Fruit fly (Drosophila melanogaster): Measurements from ENCODE around the gene mRpL49.

The mRpL49 gene

dm6 chrX:12891322-12892159 lies 15.4 kb upstream of the mRpL49 start (continued):
- no peak for TF ChIP-seq Hr38 (GFP tag; optimal IDR thresholded peaks at IDR 0.05)
- no peak for TF ChIP-seq Eip93F (GFP tag; optimal IDR thresholded peaks at IDR 0.05)
- peak; percentile 61 for TF ChIP-seq Met (GFP tag; optimal IDR thresholded peaks at IDR 0.05)
- TF ChIP-seq salr (GFP tag; optimal IDR thresholded peaks at IDR 0.05), result peak; percentile 17 to 59
- peak; percentile 74 for TF ChIP-seq CG10669 (GFP tag; optimal IDR thresholded peaks at IDR 0.05)
- TF ChIP-seq CG8119 (GFP tag; IDR thresholded peaks at IDR 0.05), result peak; percentile 71
- TF ChIP-seq eg (GFP tag; IDR thresholded peaks at IDR 0.05), result no peak
- TF ChIP-seq CG8319 (GFP tag; optimal IDR thresholded peaks at IDR 0.05), result peak; percentile 43
- peak; percentile 62 for TF ChIP-seq Hr4 (GFP tag; optimal IDR thresholded peaks at IDR 0.05)
- peak; percentile 95 for TF ChIP-seq Eip78C (GFP tag)

dm6 chrX:12893969-12894368 lies 12.9 kb upstream of the mRpL49 start:
- TF ChIP-seq lz (GFP tag; optimal IDR thresholded peaks at IDR 0.05) (no peak), svp (GFP tag) (peak; percentile 60)

dm6 chrX:12895114-12895723 lies 11.7 kb upstream of the mRpL49 start:
- no peak for TF ChIP-seq achi (GFP tag; optimal IDR thresholded peaks at IDR 0.05)
- peak; percentile 23 for TF ChIP-seq Hr39 (GFP tag; optimal IDR thresholded peaks at IDR 0.05)
- no peak for TF ChIP-seq spab (GFP tag; optimal IDR thresholded peaks at IDR 0.05)
- TF ChIP-seq CG8632 (GFP tag; optimal IDR thresholded peaks at IDR 0.05), result no peak
- TF ChIP-seq CG6276 (GFP tag; optimal IDR thresholded peaks at IDR 0.05), result peak; percentile 18
- peak; percentile 42 for TF ChIP-seq Met (GFP tag; optimal IDR thresholded peaks at IDR 0.05)
- peak; percentile 35 for TF ChIP-seq vri (GFP tag; optimal IDR thresholded peaks at IDR 0.05)
- peak; percentile 23 for TF ChIP-seq CG6808 (GFP tag; optimal IDR thresholded peaks at IDR 0.05)
- TF ChIP-seq topi (GFP tag; optimal IDR thresholded peaks at IDR 0.05), result peak; percentile 41
- no peak for TF ChIP-seq net (GFP tag; optimal IDR thresholded peaks at IDR 0.05)
- peak; percentile 77 for TF ChIP-seq Eip78C (GFP tag)
- no peak for TF ChIP-seq Ets21C (GFP tag; optimal IDR thresholded peaks at IDR 0.05)
- TF ChIP-seq Ets96B (tag; optimal IDR thresholded peaks at IDR 0.05), result no peak
- TF ChIP-seq CG3032 (tag; optimal IDR thresholded peaks at IDR 0.05), result no peak
- no peak for TF ChIP-seq CG9139 (GFP tag; optimal IDR thresholded peaks at IDR 0.05)
- no peak for TF ChIP-seq CG7368 (GFP tag; optimal IDR thresholded peaks at IDR 0.05)
- peak; percentile 24 to 47 for TF ChIP-seq ss (GFP tag; optimal IDR thresholded peaks at IDR 0.05)
- peak; percentile 32 for TF ChIP-seq CG31627 (GFP tag; optimal IDR thresholded peaks at IDR 0.05)
- no peak for TF ChIP-seq Sox15 (GFP tag; optimal IDR thresholded peaks at IDR 0.05)
- peak; percentile 5 for TF ChIP-seq CG34406 (GFP tag; optimal IDR thresholded peaks at IDR 0.05)
- TF ChIP-seq svp (GFP tag), result peak; percentile 83
- no peak for TF ChIP-seq CG3919 (GFP tag; optimal IDR thresholded peaks at IDR 0.05)
- TF ChIP-seq Sox102F (GFP tag; optimal IDR thresholded peaks at IDR 0.05), result peak; percentile 25
- TF ChIP-seq CG15336 (GFP tag; IDR thresholded peaks at IDR 0.05), result 0 out of 2 replicates have a peak, but pooled peaks have one; percentile 8
- peak; percentile 42 for TF ChIP-seq Eip93F (GFP tag; optimal IDR thresholded peaks at IDR 0.05)
- TF ChIP-seq CG10669 (GFP tag; optimal IDR thresholded peaks at IDR 0.05), result no peak
- TF ChIP-seq fd85E (GFP tag; optimal IDR thresholded peaks at IDR 0.05), result no peak
- peak; percentile 24 for TF ChIP-seq cyc (GFP tag; optimal IDR thresholded peaks at IDR 0.05)
- no peak for TF ChIP-seq Hr38 (GFP tag; optimal IDR thresholded peaks at IDR 0.05)
- TF ChIP-seq Hr4 (GFP tag; optimal IDR thresholded peaks at IDR 0.05), result no peak
- TF ChIP-seq CG4318 (GFP tag; optimal IDR thresholded peaks at IDR 0.05), result no peak
- TF ChIP-seq esn (GFP tag; optimal IDR thresholded peaks at IDR 0.05), result peak; percentile 45
- peak; percentile 34; the same call in 1 of the 3 replicates for TF ChIP-seq CG6163 (GFP tag; IDR thresholded peaks at IDR 0.05)
- TF ChIP-seq Smox (GFP tag; optimal IDR thresholded peaks at IDR 0.05), result peak; percentile 24
- TF ChIP-seq CG6854 (GFP tag; optimal IDR thresholded peaks at IDR 0.05), result peak; percentile 14
- TF ChIP-seq CG32006 (GFP tag; optimal IDR thresholded peaks at IDR 0.05), result no peak
- peak; percentile 8 for TF ChIP-seq acj6 (GFP tag; optimal IDR thresholded peaks at IDR 0.05)
- TF ChIP-seq CG6792 (GFP tag; optimal IDR thresholded peaks at IDR 0.05), result no peak
- no peak for TF ChIP-seq CG11762 (GFP tag; optimal IDR thresholded peaks at IDR 0.05; ENCODE audit: insufficient read depth)
- no peak for TF ChIP-seq dsx (GFP tag; optimal IDR thresholded peaks at IDR 0.05; ENCODE audit: poor library complexity, severe bottlenecking)
- TF ChIP-seq lz (GFP tag; optimal IDR thresholded peaks at IDR 0.05), result peak; percentile 29

All from whole organism, prepupa.